Worm (Caenorhabditis elegans) whole organism, young adult: ENCODE measurements around the gene W07E11.1.

Experiments used
- B0336.3 ChIP-seq: fragments of 200-800 bp; sonication (Bioruptor generic); IDR thresholded peaks from 2 replicates; pipeline ENCODE4 v1.3.6; 2022; ENCODE audit warnings: missing genetic modification characterization, missing compliant biosample characterization
- C06A6.2 ChIP-seq: fragments of 200-800 bp; sonication (Bioruptor generic); conservative IDR thresholded peaks from 2 replicates; pipeline ENCODE4 v1.3.6; 2022; ENCODE audit warnings: missing genetic modification characterization, missing compliant biosample characterization
- D2030.7 ChIP-seq: fragments of 200-800 bp; sonication (Bioruptor generic); IDR thresholded peaks from 2 replicates; pipeline ENCODE4 v1.3.6; 2022; ENCODE audit warnings: missing genetic modification reagents, missing genetic modification characterization, missing compliant biosample characterization
- F39B2.1 ChIP-seq: fragments of 200-800 bp; sonication (Bioruptor generic); IDR thresholded peaks from 2 replicates; pipeline ENCODE4 v1.3.6; 2022; ENCODE audit warnings: missing genetic modification reagents, missing genetic modification characterization, missing compliant biosample characterization
- F49E8.2 ChIP-seq: sonication (generic microtip); optimal IDR thresholded peaks from 3 replicates; lab custom pipeline; 2017; ENCODE audit warnings: missing genetic modification characterization, mild to moderate bottlenecking, missing compliant biosample characterization, antibody characterized with exemption, moderate library complexity; ENCODE audit not compliant: insufficient read depth
- F57A8.1 ChIP-seq: fragments of 200-800 bp; sonication (Bioruptor generic); optimal IDR thresholded peaks from 2 replicates; lab custom pipeline; 2018; ENCODE audit warnings: mild to moderate bottlenecking, missing genetic modification characterization, moderate library complexity, missing compliant biosample characterization
- K12H6.12 ChIP-seq: fragments of 200-800 bp; sonication (Bioruptor generic); optimal IDR thresholded peaks from 2 replicates; lab custom pipeline; 2018; ENCODE audit warnings: mild to moderate bottlenecking, missing genetic modification characterization, missing compliant biosample characterization
- Y95B8A.8 ChIP-seq: fragments of 200-800 bp; sonication (Bioruptor generic); IDR thresholded peaks from 2 replicates; pipeline ENCODE4 v1.3.6; 2022; ENCODE audit warnings: missing genetic modification reagents, missing genetic modification characterization, missing compliant biosample characterization
- attf-6 ChIP-seq: fragments of 200-800 bp; sonication (Bioruptor generic); IDR thresholded peaks from 2 replicates; pipeline ENCODE4 v1.3.6; 2022; ENCODE audit warnings: missing genetic modification reagents, missing genetic modification characterization, missing compliant biosample characterization
- cebp-1 ChIP-seq, 2 experiments: fragments of 200-800 bp in 1 of 2; sonication (Bioruptor generic) in 1 of 2; sonication (generic microtip) in 1 of 2; IDR thresholded peaks in 1 of 2; optimal IDR thresholded peaks in 1 of 2; 2 replicates each; pipeline versions ENCODE4 v1.3.6 to Lab custom; 2017 to 2022; ENCODE audit warnings: missing compliant biosample characterization in 2 of 2, missing genetic modification characterization in 2 of 2, mild to moderate bottlenecking in 1 of 2, missing genetic modification reagents in 1 of 2, moderate library complexity in 1 of 2
- ceh-27 ChIP-seq: fragments of 200-800 bp; sonication (Bioruptor generic); optimal IDR thresholded peaks from 2 replicates; lab custom pipeline; 2018; ENCODE audit warnings: mild to moderate bottlenecking, missing genetic modification characterization, moderate library complexity, missing compliant biosample characterization
- ceh-91 ChIP-seq: fragments of 200-800 bp; sonication (Bioruptor generic); IDR thresholded peaks from 2 replicates; pipeline ENCODE4 v1.3.6; 2022; ENCODE audit warnings: missing genetic modification reagents, missing genetic modification characterization, missing compliant biosample characterization
- die-1 ChIP-seq: sonication (generic microtip); optimal IDR thresholded peaks from 2 replicates; lab custom pipeline; 2016; ENCODE audit warnings: missing genotype, mild to moderate bottlenecking, missing genetic modification characterization, missing compliant biosample characterization
- dox-1 ChIP-seq: fragments of 200-800 bp; sonication (Bioruptor generic); IDR thresholded peaks from 2 replicates; pipeline ENCODE4 v1.3.6; 2022; ENCODE audit warnings: missing genetic modification reagents, missing genetic modification characterization, missing compliant biosample characterization
- dpff-1 ChIP-seq: sonication (generic microtip); optimal IDR thresholded peaks from 2 replicates; lab custom pipeline; 2017; ENCODE audit warnings: mild to moderate bottlenecking, missing genetic modification characterization, missing compliant biosample characterization
- efl-1 ChIP-seq: fragments of 150-350 bp; optimal IDR thresholded peaks from 2 replicates; lab custom pipeline; 2014; ENCODE audit warnings: missing biosample characterization, missing genetic modification reagents, missing genetic modification characterization
- ets-4 ChIP-seq: fragments of 200-800 bp; sonication (Bioruptor generic); optimal IDR thresholded peaks from 2 replicates; lab custom pipeline; 2018; ENCODE audit warnings: mild to moderate bottlenecking, missing genetic modification characterization, missing compliant biosample characterization
- hlh-12 ChIP-seq: sonication (generic microtip); optimal IDR thresholded peaks from 2 replicates; lab custom pipeline; 2016; ENCODE audit warnings: missing genetic modification characterization, missing compliant biosample characterization
- hmg-1.2 ChIP-seq: fragments of 200-800 bp; sonication (Bioruptor generic); IDR thresholded peaks from 2 replicates; pipeline ENCODE4 v1.3.6; 2022; ENCODE audit warnings: missing genetic modification reagents, missing genetic modification characterization, missing compliant biosample characterization
- lag-1 ChIP-seq: fragments of 200-800 bp; sonication (Bioruptor generic); IDR thresholded peaks from 2 replicates; pipeline ENCODE4 v1.3.6; 2022; ENCODE audit warnings: missing genetic modification reagents, missing genetic modification characterization, missing compliant biosample characterization
- lin-26 ChIP-seq: fragments of 200-800 bp; sonication (Bioruptor generic); IDR thresholded peaks from 2 replicates; pipeline ENCODE4 v1.3.6; 2022; ENCODE audit warnings: missing genetic modification reagents, missing genetic modification characterization, missing compliant biosample characterization
- lin-54 ChIP-seq: fragments of 200-800 bp; sonication (Bioruptor generic); optimal IDR thresholded peaks from 2 replicates; lab custom pipeline; 2018; ENCODE audit warnings: mild to moderate bottlenecking, missing genetic modification characterization, missing compliant biosample characterization
- lir-1 ChIP-seq: fragments of 200-800 bp; sonication (Bioruptor generic); conservative IDR thresholded peaks from 2 replicates; pipeline ENCODE4 v1.3.6; 2022; ENCODE audit warnings: missing genetic modification reagents, missing genetic modification characterization, missing compliant biosample characterization
- madf-10 ChIP-seq: sonication (generic microtip); optimal IDR thresholded peaks from 2 replicates; lab custom pipeline; 2016; ENCODE audit warnings: mild to moderate bottlenecking, missing genetic modification characterization, missing compliant biosample characterization
- madf-6 ChIP-seq: fragments of 200-800 bp; sonication (Bioruptor generic); IDR thresholded peaks from 2 replicates; pipeline ENCODE4 v1.3.6; 2022; ENCODE audit warnings: missing genetic modification reagents, missing genetic modification characterization, missing compliant biosample characterization
- madf-8 ChIP-seq: fragments of 200-800 bp; sonication (Bioruptor generic); conservative IDR thresholded peaks from 2 replicates; pipeline ENCODE4 v1.3.6; 2022; ENCODE audit warnings: missing genetic modification reagents, missing genetic modification characterization, missing compliant biosample characterization
- nfya-1 ChIP-seq: sonication (generic microtip); optimal IDR thresholded peaks from 2 replicates; lab custom pipeline; 2017; ENCODE audit warnings: antibody characterized with exemption, missing compliant biosample characterization, missing genetic modification characterization, borderline replicate concordance; ENCODE audit not compliant: insufficient read depth
- nfya-2 ChIP-seq: fragments of 200-800 bp; sonication (Bioruptor generic); IDR thresholded peaks from 2 replicates; pipeline ENCODE4 v1.3.6; 2022; ENCODE audit warnings: missing genetic modification reagents, missing genetic modification characterization, missing compliant biosample characterization
- pha-4 ChIP-seq: fragments of 150-350 bp; sonication (generic microtip); optimal IDR thresholded peaks from 2 replicates; lab custom pipeline; 2014; ENCODE audit warnings: missing biosample characterization, missing genetic modification reagents, missing genetic modification characterization
- sea-2 ChIP-seq: fragments of 200-800 bp; sonication (Bioruptor generic); IDR thresholded peaks from 2 replicates; pipeline ENCODE4 v1.3.6; 2022; ENCODE audit warnings: missing genetic modification characterization, missing compliant biosample characterization
- sptf-2 ChIP-seq: fragments of 200-800 bp; sonication (Bioruptor generic); optimal IDR thresholded peaks from 2 replicates; lab custom pipeline; 2018; ENCODE audit warnings: mild to moderate bottlenecking, missing genetic modification characterization, missing compliant biosample characterization
- tlf-1 ChIP-seq: fragments of 200-800 bp; sonication (Bioruptor generic); optimal IDR thresholded peaks from 2 replicates; lab custom pipeline; 2018; ENCODE audit warnings: mild to moderate bottlenecking, missing genetic modification characterization, missing compliant biosample characterization

Gene W07E11.1

DNA sequence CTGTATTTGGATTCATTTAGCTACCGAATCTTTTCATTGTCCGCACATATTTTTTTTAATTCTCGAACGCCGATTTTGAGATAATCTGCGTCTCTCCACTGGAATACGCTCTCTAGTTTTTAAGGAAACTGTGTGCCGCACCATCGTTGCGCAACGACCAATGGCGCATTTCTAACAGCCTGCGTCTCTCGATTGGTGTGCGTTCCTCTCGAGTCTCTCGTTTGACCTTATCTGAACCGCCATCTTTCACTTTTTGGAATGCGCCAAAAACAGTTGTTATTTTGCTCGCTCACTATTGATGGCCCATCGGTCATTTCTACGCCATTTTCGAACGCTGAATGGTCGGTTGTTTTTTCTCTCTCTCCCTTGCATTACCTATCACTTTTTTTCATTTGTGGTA lies 1.1 kb upstream of the W07E11.1 start:
- TF ChIP-seq sea-2 (GFP tag; lab: Robert Waterston, UW) (no peak), madf-8 (GFP tag; lab: Robert Waterston, UW) (0 out of 2 replicates have a peak, but pooled peaks have one; percentile 26), F57A8.1 (no peak), lag-1 (GFP tag; lab: Robert Waterston, UW) (no peak), hlh-12 (tag; lab: Kevin White, UChicago) (no peak), hmg-1.2 (GFP tag; lab: Robert Waterston, UW) (peak; percentile 85), efl-1 (peak; percentile 70), madf-6 (peak; percentile 67)

DNA sequence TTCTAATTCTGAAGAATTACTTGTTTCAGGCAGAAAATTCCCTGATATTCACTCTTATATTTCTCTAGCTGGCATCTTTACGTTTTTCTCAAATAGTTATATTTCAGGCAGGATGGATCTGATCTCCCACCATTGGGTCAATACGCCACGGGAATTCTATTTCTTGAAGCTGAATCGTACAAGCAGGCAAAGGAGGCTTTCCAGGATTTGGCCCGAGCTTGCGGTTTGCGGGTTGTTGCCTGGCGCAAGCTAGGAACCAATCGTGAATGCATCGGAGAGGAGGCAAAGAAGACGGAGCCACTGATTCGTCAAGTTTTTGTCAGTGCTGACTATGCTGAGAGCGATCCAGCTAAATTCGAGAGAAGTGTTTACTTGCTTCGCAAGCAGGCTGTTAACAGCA lies 651 bp downstream of the W07E11.1 start:
- no peak for TF ChIP-seq F49E8.2
- 0 out of 2 replicates have a peak, but pooled peaks have one; percentile 58 for TF ChIP-seq nfya-2 (GFP tag; lab: Robert Waterston, UW)
- peak; percentile 58; the same call in 1 of the 2 replicates for TF ChIP-seq lag-1 (GFP tag; lab: Robert Waterston, UW)

DNA sequence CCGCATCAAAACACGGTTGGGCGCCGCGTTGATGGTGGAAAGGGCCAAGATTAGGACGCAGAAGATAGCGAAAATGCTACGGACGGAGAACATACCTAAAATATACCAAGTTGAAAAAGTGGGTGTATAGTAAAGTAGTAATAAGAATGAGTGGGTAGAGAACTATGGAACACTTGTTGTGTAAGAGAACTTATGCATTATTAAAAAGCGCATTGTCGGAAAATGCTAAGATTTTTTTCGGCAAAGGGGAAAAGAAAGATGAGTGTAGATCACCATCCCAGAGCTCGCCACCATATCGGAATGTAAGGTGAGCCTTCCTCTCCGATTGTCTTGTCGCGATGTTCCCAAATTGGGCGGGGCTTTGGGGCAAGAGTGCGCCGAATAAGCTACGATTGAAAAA lies 3.4 kb downstream of the W07E11.1 start, which contains the start of gene flp-28:
Gene flp-28, minus strand, starts transcription at position 101 of the 400 bp plus-strand sequence.
- no peak for TF ChIP-seq madf-10 (tag; lab: Kevin White, UChicago)
- TF ChIP-seq sptf-2 (GFP tag; lab: Kevin White, UChicago), result no peak
- no peak for TF ChIP-seq F39B2.1 (GFP tag; lab: Robert Waterston, UW)

DNA sequence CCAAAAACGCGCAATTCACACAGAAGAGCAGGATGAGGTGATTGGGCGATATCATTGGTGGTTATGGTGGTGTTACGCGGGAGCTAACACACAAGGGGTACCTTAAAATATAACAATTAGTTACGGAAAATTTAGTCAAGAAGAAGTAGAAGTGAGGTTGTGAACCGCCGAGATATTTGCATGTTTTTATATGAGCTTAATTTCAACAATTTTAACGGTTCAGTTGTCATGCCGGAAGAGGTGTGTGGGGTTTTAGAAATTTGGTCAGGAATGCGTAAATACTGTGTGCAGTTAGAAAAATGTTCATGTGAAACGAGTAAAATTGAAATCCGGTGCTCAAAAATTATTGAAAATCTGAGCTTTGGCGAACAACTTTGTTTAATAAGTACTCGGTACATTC lies 8.4 kb downstream of the W07E11.1 start, which contains the start of gene flp-3:
Gene flp-3, minus strand, starts transcription at position 101 of the 400 bp plus-strand sequence.
- TF ChIP-seq C06A6.2 (GFP tag; lab: Robert Waterston, UW), result no peak
- TF ChIP-seq ceh-27 (GFP tag; lab: Kevin White, UChicago), result no peak
- no peak for TF ChIP-seq ceh-91 (GFP tag; lab: Robert Waterston, UW)
- TF ChIP-seq lir-1 (GFP tag; lab: Robert Waterston, UW), result no peak
- no peak for TF ChIP-seq dpff-1
- no peak for TF ChIP-seq die-1
- no peak for TF ChIP-seq cebp-1 (GFP tag; IDR thresholded peaks at IDR 0.05; lab: Robert Waterston, UW)
- no peak for TF ChIP-seq cebp-1 (tag; optimal IDR thresholded peaks at IDR 0.05; lab: Kevin White, UChicago)
- TF ChIP-seq B0336.3 (GFP tag; lab: Robert Waterston, UW), result no peak
- no peak for TF ChIP-seq ets-4 (GFP tag; lab: Kevin White, UChicago)
- no peak for TF ChIP-seq lin-54
- TF ChIP-seq tlf-1 (GFP tag; lab: Kevin White, UChicago), result no peak
- no peak for TF ChIP-seq pha-4 (tag; lab: Kevin White, UChicago)
- TF ChIP-seq K12H6.12 (tag; lab: Kevin White, UChicago), result no peak

DNA sequence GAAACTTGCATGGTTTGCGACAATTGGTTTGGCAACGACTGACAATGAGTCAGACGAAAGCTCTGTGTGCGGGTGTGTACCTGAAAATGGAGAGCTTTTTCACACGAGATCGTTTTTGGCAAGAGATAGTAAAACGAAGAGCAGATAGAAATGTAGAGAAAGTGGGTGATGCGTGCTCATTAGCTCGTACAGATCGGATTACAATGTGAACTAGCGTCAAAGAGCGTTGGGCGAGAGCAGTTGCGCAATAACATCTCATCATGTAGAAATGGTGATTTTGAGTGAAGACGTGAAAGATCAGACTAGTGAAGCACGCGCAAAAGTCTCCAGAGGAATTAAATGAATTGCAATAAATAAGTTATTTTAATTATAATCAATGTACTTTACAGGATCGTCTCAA lies 10.7 kb downstream of the W07E11.1 start, which contains the start of gene flp-2:
Gene flp-2, minus strand, starts transcription at position 101 of the 400 bp plus-strand sequence.
- no peak for TF ChIP-seq nfya-1 (tag; lab: Kevin White, UChicago)
- no peak for TF ChIP-seq C06A6.2 (GFP tag; lab: Robert Waterston, UW)
- TF ChIP-seq attf-6 (GFP tag; lab: Robert Waterston, UW), result no peak
- no peak for TF ChIP-seq D2030.7
- no peak for TF ChIP-seq dox-1 (GFP tag; lab: Robert Waterston, UW)
- TF ChIP-seq lin-54, result no peak
- TF ChIP-seq Y95B8A.8 (GFP tag; lab: Robert Waterston, UW), result no peak
- TF ChIP-seq lin-26 (GFP tag; lab: Robert Waterston, UW), result no peak
- TF ChIP-seq madf-6, result no peak
